Fruit fly (Drosophila melanogaster) whole organism, prepupa: ENCODE results near the gene Manf.
A peak's percentile ranks its signal among the peaks of the same experiment; 100 is the strongest.

ENCODE experiments used
- Blimp-1 ChIP-seq: fragments of 200-800 bp; sonication (Bioruptor generic); optimal IDR thresholded peaks from 3 replicates; lab custom pipeline; 2017; ENCODE audit warnings: missing biosample characterization, missing genetic modification characterization, mild to moderate bottlenecking, moderate library complexity, missing genetic modification reagents
- CG10669 ChIP-seq: fragments of 200-800 bp; sonication (Bioruptor generic); optimal IDR thresholded peaks from 3 replicates; lab custom pipeline; 2018; ENCODE audit warnings: missing biosample characterization, mild to moderate bottlenecking, missing genetic modification characterization, moderate library complexity
- CG11294 ChIP-seq: fragments of 200-800 bp; sonication (Bioruptor generic); IDR thresholded peaks from 2 replicates; pipeline ENCODE4 v1.3.6; 2022; ENCODE audit warnings: missing biosample characterization, missing genetic modification characterization
- CG11762 ChIP-seq: fragments of 200-800 bp; sonication (Bioruptor generic); optimal IDR thresholded peaks from 3 replicates; lab custom pipeline; 2016; ENCODE audit warnings: missing biosample characterization, missing genetic modification characterization; ENCODE audit not compliant: insufficient read depth
- CG11902 ChIP-seq: fragments of 200-800 bp; sonication (Bioruptor generic); optimal IDR thresholded peaks from 3 replicates; lab custom pipeline; 2016; ENCODE audit warnings: missing biosample characterization, missing genetic modification characterization
- CG15336 ChIP-seq: fragments of 200-800 bp; sonication (Bioruptor generic); IDR thresholded peaks from 2 replicates; pipeline ENCODE4 v1.3.6; 2022; ENCODE audit warnings: missing biosample characterization, missing genetic modification characterization
- CG1621 ChIP-seq: fragments of 200-800 bp; sonication (Bioruptor generic); optimal IDR thresholded peaks from 3 replicates; lab custom pipeline; 2018; ENCODE audit warnings: missing biosample characterization, mild to moderate bottlenecking, missing genetic modification characterization
- CG16779 ChIP-seq: fragments of 200-800 bp; sonication (Bioruptor generic); optimal IDR thresholded peaks from 3 replicates; lab custom pipeline; 2017; ENCODE audit warnings: missing biosample characterization, mild to moderate bottlenecking, missing genetic modification characterization
- CG3032 ChIP-seq: fragments of 200-800 bp; optimal IDR thresholded peaks from 2 replicates; lab custom pipeline; 2019; ENCODE audit warnings: missing biosample characterization, mild to moderate bottlenecking, missing genetic modification characterization, moderate library complexity
- CG31627 ChIP-seq: fragments of 200-800 bp; sonication (Bioruptor generic); optimal IDR thresholded peaks from 3 replicates; lab custom pipeline; 2016; ENCODE audit warnings: missing biosample characterization, missing genetic modification characterization
- CG32006 ChIP-seq: fragments of 200-800 bp; sonication (Bioruptor generic); optimal IDR thresholded peaks from 3 replicates; lab custom pipeline; 2017; ENCODE audit warnings: missing biosample characterization, mild to moderate bottlenecking, missing genetic modification characterization
- CG4318 ChIP-seq: fragments of 200-800 bp; sonication (Bioruptor generic); optimal IDR thresholded peaks from 3 replicates; lab custom pipeline; 2017; ENCODE audit warnings: missing biosample characterization, mild to moderate bottlenecking, missing genetic modification characterization
- CG6163 ChIP-seq: fragments of 200-800 bp; sonication (Bioruptor generic); IDR thresholded peaks from 3 replicates; pipeline ENCODE4 v1.3.6; 2022; ENCODE audit warnings: missing biosample characterization, missing genetic modification characterization
- CG6276 ChIP-seq: fragments of 200-800 bp; sonication (Bioruptor generic); optimal IDR thresholded peaks from 2 replicates; lab custom pipeline; 2017; ENCODE audit warnings: missing biosample characterization, mild to moderate bottlenecking, missing genetic modification characterization
- CG6792 ChIP-seq: fragments of 200-800 bp; sonication (Bioruptor generic); optimal IDR thresholded peaks from 3 replicates; lab custom pipeline; 2016; ENCODE audit warnings: missing biosample characterization, missing genetic modification characterization
- CG6808 ChIP-seq: fragments of 200-800 bp; sonication (Bioruptor generic); optimal IDR thresholded peaks from 3 replicates; lab custom pipeline; 2017; ENCODE audit warnings: missing biosample characterization, missing genetic modification characterization, mild to moderate bottlenecking, moderate library complexity, missing genetic modification reagents
- CG7368 ChIP-seq: fragments of 200-800 bp; sonication (Bioruptor generic); optimal IDR thresholded peaks from 3 replicates; lab custom pipeline; 2016; ENCODE audit warnings: missing biosample characterization, missing genetic modification characterization
- CG8119 ChIP-seq: fragments of 200-800 bp; sonication (Bioruptor generic); IDR thresholded peaks from 3 replicates; pipeline ENCODE4 v1.3.6; 2022; ENCODE audit warnings: missing biosample characterization, missing genetic modification characterization
- CG8319 ChIP-seq: fragments of 200-800 bp; sonication (Bioruptor generic); optimal IDR thresholded peaks from 3 replicates; lab custom pipeline; 2016; ENCODE audit warnings: missing biosample characterization, missing genetic modification characterization
- Eip78C ChIP-seq: fragments of 200-800 bp; sonication (Bioruptor generic); peaks from one replicate; lab custom pipeline; 2016; ENCODE audit warnings: missing biosample characterization, missing genetic modification characterization
- Ets21C ChIP-seq: fragments of 200-800 bp; sonication (Bioruptor generic); optimal IDR thresholded peaks from 3 replicates; lab custom pipeline; 2016; ENCODE audit warnings: missing biosample characterization, missing genetic modification characterization
- Gug ChIP-seq: fragments of 200-800 bp; sonication (Bioruptor generic); IDR thresholded peaks from 2 replicates; pipeline ENCODE4 v1.3.6; 2022; ENCODE audit warnings: missing biosample characterization, missing genetic modification characterization
- Hr38 ChIP-seq: sonication (Bioruptor generic); optimal IDR thresholded peaks from 2 replicates; lab custom pipeline; 2016; ENCODE audit warnings: missing biosample characterization, missing genetic modification characterization
- Hr39 ChIP-seq: fragments of 200-800 bp; sonication (Bioruptor generic); optimal IDR thresholded peaks from 2 replicates; lab custom pipeline; 2016; ENCODE audit warnings: missing biosample characterization, missing genetic modification characterization
- Hr4 ChIP-seq: fragments of 200-800 bp; sonication (Bioruptor generic); optimal IDR thresholded peaks from 3 replicates; lab custom pipeline; 2016; ENCODE audit warnings: missing biosample characterization, missing genetic modification characterization
- Lpt ChIP-seq: fragments of 200-800 bp; sonication (Bioruptor generic); optimal IDR thresholded peaks from 3 replicates; lab custom pipeline; 2016; ENCODE audit warnings: missing biosample characterization, missing genetic modification characterization
- Met ChIP-seq: fragments of 200-800 bp; sonication (Bioruptor generic); optimal IDR thresholded peaks from 3 replicates; lab custom pipeline; 2016; ENCODE audit warnings: missing biosample characterization, missing genetic modification characterization
- OdsH ChIP-seq: fragments of 200-800 bp; sonication (Bioruptor generic); optimal IDR thresholded peaks from 3 replicates; lab custom pipeline; 2016; ENCODE audit warnings: missing biosample characterization, missing genetic modification characterization
- Smox ChIP-seq: fragments of 200-800 bp; sonication (Bioruptor generic); optimal IDR thresholded peaks from 3 replicates; lab custom pipeline; 2016; ENCODE audit warnings: missing biosample characterization, missing genetic modification characterization
- Sox102F ChIP-seq: fragments of 200-800 bp; sonication (Bioruptor generic); optimal IDR thresholded peaks from 2 replicates; lab custom pipeline; 2016; ENCODE audit warnings: missing biosample characterization, mild to moderate bottlenecking, missing genetic modification characterization
- Sox14 ChIP-seq: fragments of 200-800 bp; sonication (Bioruptor generic); optimal IDR thresholded peaks from 3 replicates; lab custom pipeline; 2016; ENCODE audit warnings: missing biosample characterization, missing genetic modification characterization
- acj6 ChIP-seq: fragments of 200-800 bp; sonication (Bioruptor generic); optimal IDR thresholded peaks from 3 replicates; lab custom pipeline; 2016; ENCODE audit warnings: missing biosample characterization, missing genetic modification characterization
- cyc ChIP-seq: fragments of 200-800 bp; sonication (Bioruptor generic); optimal IDR thresholded peaks from 3 replicates; lab custom pipeline; 2016; ENCODE audit warnings: missing biosample characterization, missing genetic modification characterization
- dac ChIP-seq: fragments of 200-800 bp; sonication (Bioruptor generic); optimal IDR thresholded peaks from 2 replicates; lab custom pipeline; 2017; ENCODE audit warnings: missing biosample characterization, mild to moderate bottlenecking, missing genetic modification characterization
- dsx ChIP-seq: fragments of 200-800 bp; optimal IDR thresholded peaks from 3 replicates; lab custom pipeline; 2019; ENCODE audit warnings: missing biosample characterization, mild to moderate bottlenecking, missing genetic modification characterization, moderate library complexity; ENCODE audit not compliant: poor library complexity, severe bottlenecking
- fd59A ChIP-seq: fragments of 200-800 bp; sonication (Bioruptor generic); optimal IDR thresholded peaks from 2 replicates; lab custom pipeline; 2017; ENCODE audit warnings: missing biosample characterization, mild to moderate bottlenecking, missing genetic modification characterization, missing genetic modification reagents
- fd85E ChIP-seq: fragments of 200-800 bp; sonication (Bioruptor generic); optimal IDR thresholded peaks from 3 replicates; lab custom pipeline; 2016; ENCODE audit warnings: missing biosample characterization, missing genetic modification characterization
- fkh ChIP-seq: fragments of 200-800 bp; sonication (Bioruptor generic); optimal IDR thresholded peaks from 3 replicates; lab custom pipeline; 2017; ENCODE audit warnings: missing biosample characterization, mild to moderate bottlenecking, missing genetic modification characterization, moderate library complexity
- lz ChIP-seq: fragments of 200-800 bp; sonication (Bioruptor generic); optimal IDR thresholded peaks from 3 replicates; lab custom pipeline; 2016; ENCODE audit warnings: missing biosample characterization, missing genetic modification characterization
- net ChIP-seq: fragments of 200-800 bp; sonication (Bioruptor generic); optimal IDR thresholded peaks from 3 replicates; lab custom pipeline; 2016; ENCODE audit warnings: missing biosample characterization, missing genetic modification characterization
- salr ChIP-seq, 2 experiments: fragments of 200-800 bp; sonication (Bioruptor generic); optimal IDR thresholded peaks; 3 replicates each; lab custom pipeline; 2016 to 2018; ENCODE audit warnings: missing biosample characterization in 2 of 2, missing genetic modification characterization in 2 of 2, mild to moderate bottlenecking in 1 of 2
- spab ChIP-seq: fragments of 200-800 bp; sonication (Bioruptor generic); optimal IDR thresholded peaks from 2 replicates; lab custom pipeline; 2017; ENCODE audit warnings: missing biosample characterization, mild to moderate bottlenecking, missing genetic modification characterization, missing genetic modification reagents
- ss ChIP-seq, 2 experiments: fragments of 200-800 bp; sonication (Bioruptor generic); optimal IDR thresholded peaks; 2 replicates in 1 of 2; 3 replicates in 1 of 2; lab custom pipeline; 2017 to 2018; ENCODE audit warnings: mild to moderate bottlenecking in 2 of 2, missing biosample characterization in 2 of 2, missing genetic modification characterization in 2 of 2, moderate library complexity in 1 of 2
- svp ChIP-seq: fragments of 200-800 bp; sonication (Bioruptor generic); peaks from one replicate; lab custom pipeline; 2016; ENCODE audit warnings: missing biosample characterization, missing genetic modification characterization
- vri ChIP-seq: fragments of 200-800 bp; sonication (Bioruptor generic); optimal IDR thresholded peaks from 3 replicates; lab custom pipeline; 2016; ENCODE audit warnings: missing biosample characterization, mild to moderate bottlenecking, missing genetic modification characterization

Gene Manf

DNA sequence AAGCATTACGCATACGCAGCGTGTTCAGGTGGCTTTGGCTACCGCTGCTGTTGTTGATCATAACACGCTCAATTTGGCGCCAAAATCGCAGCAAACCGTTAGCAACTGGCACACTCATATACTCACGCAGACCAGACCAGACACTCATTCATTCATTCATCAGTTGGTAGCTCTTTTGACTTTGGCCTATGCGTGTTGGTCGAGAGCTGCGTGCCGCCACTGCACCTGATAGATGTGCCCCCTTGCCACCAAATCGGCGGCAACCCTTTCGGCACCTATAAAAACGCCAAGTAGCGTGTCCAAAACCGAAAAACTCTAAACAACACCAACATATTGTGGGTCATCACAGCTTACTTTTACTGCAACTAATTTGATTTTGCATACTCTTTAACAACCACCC is 45.3 kb downstream of the Manf start:
- no peak for TF ChIP-seq Hr38 (GFP tag; lab: Kevin White, UChicago)
- TF ChIP-seq ss (GFP tag; optimal IDR thresholded peaks at IDR 0.05; lab: Kevin White, UChicago), result peak; percentile 44 to 97
- no peak for TF ChIP-seq CG11762

DNA sequence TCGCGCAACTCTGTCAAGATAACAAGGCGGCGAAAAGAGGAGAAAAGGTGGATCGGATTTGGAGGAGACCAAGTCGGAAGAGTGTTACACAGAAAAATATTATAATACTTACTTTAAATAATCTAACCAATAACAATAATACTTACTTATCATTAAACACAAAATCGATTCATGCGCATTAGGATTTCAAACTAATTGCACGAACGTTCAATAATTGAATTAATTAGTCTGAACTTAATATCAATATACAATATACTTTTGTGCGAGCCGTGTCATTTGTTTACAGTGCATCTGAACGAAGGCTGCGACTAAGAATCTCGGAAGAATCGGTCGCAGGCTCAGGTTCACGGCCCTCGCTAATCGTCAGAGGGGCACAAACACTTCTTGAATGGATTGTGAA is 46.2 kb downstream of the Manf start:
- TF ChIP-seq CG6808, result no peak
- peak; percentile 61 for TF ChIP-seq svp (GFP tag; lab: Kevin White, UChicago)
- no peak for TF ChIP-seq CG11294 (GFP tag; lab: Robert Waterston, UW)
- no peak for TF ChIP-seq CG11902 (GFP tag; lab: Kevin White, UChicago)
- TF ChIP-seq ss (GFP tag; optimal IDR thresholded peaks at IDR 0.05; lab: Kevin White, UChicago), result no peak
- TF ChIP-seq CG8119 (GFP tag; lab: Robert Waterston, UW), result no peak
- no peak for TF ChIP-seq CG15336
- TF ChIP-seq CG8319 (GFP tag; lab: Kevin White, UChicago), result no peak
- peak; percentile 35 for TF ChIP-seq vri (GFP tag; lab: Kevin White, UChicago)
- TF ChIP-seq CG7368 (GFP tag; lab: Kevin White, UChicago), result no peak
- no peak for TF ChIP-seq Eip78C
- TF ChIP-seq cyc (GFP tag; lab: Kevin White, UChicago), result no peak
- TF ChIP-seq Hr4 (GFP tag; lab: Kevin White, UChicago), result no peak
- no peak for TF ChIP-seq Blimp-1 (GFP tag; lab: Kevin White, UChicago)
- no peak for TF ChIP-seq CG31627 (GFP tag; lab: Kevin White, UChicago)
- TF ChIP-seq salr (GFP tag; optimal IDR thresholded peaks at IDR 0.05; lab: Kevin White, UChicago), result no peak
- no peak for TF ChIP-seq spab (GFP tag; lab: Kevin White, UChicago)
- TF ChIP-seq CG6163, result no peak
- TF ChIP-seq acj6 (GFP tag; lab: Kevin White, UChicago), result no peak
- TF ChIP-seq CG3032 (tag; lab: Kevin White, UChicago), result no peak
- no peak for TF ChIP-seq CG32006 (GFP tag; lab: Kevin White, UChicago)
- TF ChIP-seq dsx, result no peak
- TF ChIP-seq Smox (GFP tag; lab: Kevin White, UChicago), result peak; percentile 34
- no peak for TF ChIP-seq dac
- TF ChIP-seq Sox102F (GFP tag; lab: Kevin White, UChicago), result no peak
- no peak for TF ChIP-seq Sox14
- TF ChIP-seq fkh, result no peak
- peak; percentile 41 for TF ChIP-seq Met
- TF ChIP-seq Ets21C, result no peak
- TF ChIP-seq fd85E, result no peak
- TF ChIP-seq fd59A (GFP tag; lab: Kevin White, UChicago), result no peak
- no peak for TF ChIP-seq CG16779 (tag; lab: Kevin White, UChicago)
- no peak for TF ChIP-seq CG6276 (GFP tag; lab: Kevin White, UChicago)
- TF ChIP-seq Hr39 (GFP tag; lab: Kevin White, UChicago), result no peak
- no peak for TF ChIP-seq Gug (GFP tag; lab: Robert Waterston, UW)
- TF ChIP-seq CG10669 (GFP tag; lab: Kevin White, UChicago), result no peak
- TF ChIP-seq CG4318 (GFP tag; lab: Kevin White, UChicago), result no peak
- TF ChIP-seq CG6792 (GFP tag; lab: Kevin White, UChicago), result no peak
- no peak for TF ChIP-seq net (GFP tag; lab: Kevin White, UChicago)
- TF ChIP-seq lz, result peak; percentile 4
- no peak for TF ChIP-seq Lpt (GFP tag; lab: Kevin White, UChicago)
- TF ChIP-seq OdsH (GFP tag; lab: Kevin White, UChicago), result no peak
- no peak for TF ChIP-seq CG11762
- no peak for TF ChIP-seq CG1621 (tag; lab: Kevin White, UChicago)
